Fruit fly (Drosophila melanogaster) whole organism, prepupa: ENCODE measurements around the gene CG3348.

Experiments used
- CG1621 ChIP-seq: fragments of 200-800 bp; sonication (Bioruptor generic); optimal IDR thresholded peaks from 3 replicates; lab custom pipeline; 2018; ENCODE audit warnings: missing biosample characterization, mild to moderate bottlenecking, missing genetic modification characterization
- CG4318 ChIP-seq: fragments of 200-800 bp; sonication (Bioruptor generic); optimal IDR thresholded peaks from 3 replicates; lab custom pipeline; 2017; ENCODE audit warnings: missing biosample characterization, mild to moderate bottlenecking, missing genetic modification characterization
- CG6792 ChIP-seq: fragments of 200-800 bp; sonication (Bioruptor generic); optimal IDR thresholded peaks from 3 replicates; lab custom pipeline; 2016; ENCODE audit warnings: missing biosample characterization, missing genetic modification characterization
- Eip93F ChIP-seq: fragments of 200-800 bp; sonication (Bioruptor generic); optimal IDR thresholded peaks from 2 replicates; lab custom pipeline; 2016; ENCODE audit warnings: missing biosample characterization, mild to moderate bottlenecking, missing genetic modification characterization
- Gug ChIP-seq: fragments of 200-800 bp; sonication (Bioruptor generic); IDR thresholded peaks from 2 replicates; pipeline ENCODE4 v1.3.6; 2022; ENCODE audit warnings: missing biosample characterization, missing genetic modification characterization
- Lpt ChIP-seq: fragments of 200-800 bp; sonication (Bioruptor generic); optimal IDR thresholded peaks from 3 replicates; lab custom pipeline; 2016; ENCODE audit warnings: missing biosample characterization, missing genetic modification characterization
- cyc ChIP-seq: fragments of 200-800 bp; sonication (Bioruptor generic); optimal IDR thresholded peaks from 3 replicates; lab custom pipeline; 2016; ENCODE audit warnings: missing biosample characterization, missing genetic modification characterization
- dac ChIP-seq: fragments of 200-800 bp; sonication (Bioruptor generic); optimal IDR thresholded peaks from 2 replicates; lab custom pipeline; 2017; ENCODE audit warnings: missing biosample characterization, mild to moderate bottlenecking, missing genetic modification characterization

DNA sequence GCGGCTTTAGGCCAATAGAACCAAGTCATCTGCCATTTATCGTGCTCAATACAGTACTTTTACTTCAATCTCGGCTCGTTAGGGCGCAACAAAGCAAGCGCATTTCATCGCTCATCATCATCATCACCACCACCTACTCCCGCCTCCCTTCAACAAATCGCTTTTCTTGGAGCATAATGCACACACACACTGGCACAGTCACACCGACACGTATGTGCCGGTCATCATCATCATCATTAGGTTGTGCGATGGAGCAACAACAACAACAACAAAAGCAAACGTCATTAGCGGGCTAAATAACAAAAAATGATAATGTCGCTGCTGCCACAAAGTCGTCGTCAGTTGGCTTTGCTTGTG is 46.6 kb downstream of the CG3348 start:
- TF ChIP-seq cyc (GFP tag; lab: Kevin White, UChicago) (no peak), Eip93F (GFP tag; lab: Kevin White, UChicago) (no peak), Gug (GFP tag; lab: Robert Waterston, UW) (no peak), Lpt (GFP tag; lab: Kevin White, UChicago) (no peak), CG1621 (tag; lab: Kevin White, UChicago) (no peak), CG6792 (GFP tag; lab: Kevin White, UChicago) (no peak), CG4318 (no peak), dac (no peak)
